Worm (Caenorhabditis elegans) whole organism, L4/young adult: ENCODE data around the gene F54D5.7.

ENCODE experiments used
- dao-5 ChIP-seq: sonication (generic microtip); optimal IDR thresholded peaks from 2 replicates; lab custom pipeline; 2016; ENCODE audit warnings: missing genotype, missing genetic modification characterization, moderate library complexity, missing compliant biosample characterization
- him-1 ChIP-seq: sonication (generic microtip); optimal IDR thresholded peaks from 2 replicates; lab custom pipeline; 2016; ENCODE audit warnings: missing genotype, missing genetic modification reagents, missing genetic modification characterization, missing compliant biosample characterization

DNA sequence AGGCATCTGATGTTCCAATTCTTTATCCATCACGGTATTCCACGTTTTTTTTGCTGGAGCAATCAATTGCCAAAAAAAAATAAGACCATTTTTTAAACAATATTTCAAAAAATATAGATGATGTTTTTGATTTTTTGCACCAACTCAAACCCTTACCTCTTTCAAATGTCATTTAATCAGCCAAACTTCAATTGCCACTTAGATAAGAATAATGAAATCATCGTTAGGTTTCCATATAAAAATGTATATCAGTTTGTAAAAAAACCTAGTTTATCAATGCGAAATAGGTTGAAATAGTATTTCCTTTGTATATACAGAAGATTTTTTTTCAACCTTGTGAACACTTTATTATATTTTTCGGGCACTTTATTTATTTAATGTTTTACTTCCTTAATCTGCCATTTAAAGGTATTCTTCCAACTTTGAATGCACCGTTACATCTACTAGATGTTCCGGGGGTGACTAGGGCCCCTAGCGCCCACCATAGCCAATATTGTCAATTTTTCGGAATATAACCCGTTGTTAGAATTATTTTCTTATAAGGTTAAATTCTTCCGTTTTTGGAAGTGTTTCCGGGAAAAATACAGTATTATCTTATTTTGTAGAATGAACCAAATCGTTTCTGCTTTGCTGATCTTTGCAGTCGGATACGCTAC lies 22.0 kb downstream of the F54D5.7 start, which contains the start of the genes F54D5.23 and F54D5.4:
- no peak for TF ChIP-seq dao-5
- no peak for TF ChIP-seq him-1 (tag; lab: Kevin White, UChicago)
